Worm (Caenorhabditis elegans) whole organism, L1 larva: ENCODE data around the gene M110.7.

Source experiments
- C04F5.9 ChIP-seq: sonication (generic microtip); optimal IDR thresholded peaks from 2 replicates; lab custom pipeline; 2016; ENCODE audit warnings: missing genetic modification characterization, missing compliant biosample characterization
- F16B12.6 ChIP-seq: fragments of 150-350 bp; optimal IDR thresholded peaks from 2 replicates; lab custom pipeline; 2014; ENCODE audit warnings: missing biosample characterization, missing genetic modification characterization
- blmp-1 ChIP-seq: fragments of 150-350 bp; optimal IDR thresholded peaks from 2 replicates; lab custom pipeline; 2014; ENCODE audit warnings: missing biosample characterization, missing genetic modification characterization
- ceh-8 ChIP-seq: fragments of 200-800 bp; sonication (Bioruptor generic); optimal IDR thresholded peaks from 2 replicates; lab custom pipeline; 2018; ENCODE audit warnings: mild to moderate bottlenecking, missing genetic modification characterization, moderate library complexity, missing compliant biosample characterization
- efl-1 ChIP-seq, 4 experiments: fragments of 150-350 bp; optimal IDR thresholded peaks in 3 of 4; peaks in 1 of 4; 1 replicate in 1 of 4; 2 replicates in 3 of 4; lab custom pipeline; 2014; ENCODE audit warnings: missing biosample characterization in 2 of 4, missing genetic modification characterization in 2 of 4, missing genetic modification reagents in 2 of 4
- elt-2 ChIP-seq: sonication (generic microtip); optimal IDR thresholded peaks from 2 replicates; lab custom pipeline; 2016; ENCODE audit warnings: missing genetic modification characterization, mild to moderate bottlenecking, inconsistent platforms, missing compliant biosample characterization, missing genetic modification reagents
- elt-3 ChIP-seq, 6 experiments: fragments of 150-350 bp in 1 of 6; sonication (generic microtip); optimal IDR thresholded peaks; 2 replicates each; lab custom pipeline; 2017 to 2018; ENCODE audit warnings: missing biosample characterization in 6 of 6, missing genetic modification characterization in 6 of 6, inconsistent platforms in 1 of 6
- fkh-10 ChIP-seq: sonication (generic microtip); optimal IDR thresholded peaks from 2 replicates; lab custom pipeline; 2017; ENCODE audit warnings: missing biosample characterization, missing genetic modification reagents, missing genetic modification characterization
- fkh-4 ChIP-seq: sonication (generic microtip); optimal IDR thresholded peaks from 2 replicates; lab custom pipeline; 2016; ENCODE audit warnings: missing compliant biosample characterization, missing genetic modification characterization, borderline replicate concordance
- fkh-8 ChIP-seq: sonication (generic microtip); optimal IDR thresholded peaks from 2 replicates; lab custom pipeline; 2016; ENCODE audit warnings: mild to moderate bottlenecking, missing genetic modification characterization, missing compliant biosample characterization
- grh-1 ChIP-seq: fragments of 200-800 bp; sonication (Bioruptor generic); IDR thresholded peaks from 2 replicates; pipeline ENCODE4 v1.3.6; 2022; ENCODE audit warnings: missing genetic modification reagents, missing genetic modification characterization, missing compliant biosample characterization
- hlh-4 ChIP-seq: sonication (generic microtip); optimal IDR thresholded peaks from 2 replicates; lab custom pipeline; 2016; ENCODE audit warnings: mild to moderate bottlenecking, missing genetic modification characterization, missing compliant biosample characterization
- lin-13 ChIP-seq: fragments of 150-350 bp; optimal IDR thresholded peaks from 2 replicates; lab custom pipeline; 2014; ENCODE audit warnings: missing biosample characterization, missing genetic modification reagents, missing genetic modification characterization
- lin-14 ChIP-seq: fragments of 200-800 bp; sonication (Bioruptor generic); optimal IDR thresholded peaks from 2 replicates; lab custom pipeline; 2018; ENCODE audit warnings: mild to moderate bottlenecking, missing genetic modification characterization, moderate library complexity, missing compliant biosample characterization
- lin-15B ChIP-seq: fragments of 150-350 bp; sonication (generic microtip); optimal IDR thresholded peaks from 3 replicates; lab custom pipeline; 2014; ENCODE audit warnings: missing biosample characterization, missing genetic modification characterization
- lin-35 ChIP-seq, 2 experiments: fragments of 150-350 bp; optimal IDR thresholded peaks; 2 replicates each; lab custom pipeline; 2014; ENCODE audit warnings: missing biosample characterization in 2 of 2, missing genetic modification characterization in 2 of 2, missing genetic modification reagents in 2 of 2
- mdl-1 ChIP-seq, 2 experiments: fragments of 150-350 bp; optimal IDR thresholded peaks; 2 replicates each; lab custom pipeline; 2014 to 2017; ENCODE audit warnings: missing biosample characterization in 2 of 2, missing genetic modification characterization in 2 of 2, inconsistent platforms in 1 of 2
- nhr-11 ChIP-seq: fragments of 150-350 bp; optimal IDR thresholded peaks from 2 replicates; lab custom pipeline; 2014; ENCODE audit warnings: missing biosample characterization, missing genetic modification characterization
- nhr-20 ChIP-seq: sonication (generic microtip); optimal IDR thresholded peaks from 2 replicates; lab custom pipeline; 2016; ENCODE audit warnings: mild to moderate bottlenecking, missing genetic modification characterization, missing compliant biosample characterization
- nhr-71 ChIP-seq: sonication (generic microtip); optimal IDR thresholded peaks from 2 replicates; lab custom pipeline; 2016; ENCODE audit warnings: mild to moderate bottlenecking, missing genetic modification characterization, moderate library complexity, missing compliant biosample characterization
- nhr-77 ChIP-seq: fragments of 150-350 bp; optimal IDR thresholded peaks from 2 replicates; lab custom pipeline; 2014; ENCODE audit warnings: missing biosample characterization, missing genetic modification characterization
- nhr-84 ChIP-seq: sonication (generic microtip); optimal IDR thresholded peaks from 2 replicates; lab custom pipeline; 2017; ENCODE audit warnings: missing biosample characterization, missing genetic modification characterization
- nhr-85 ChIP-seq: sonication (generic microtip); peaks from one replicate; lab custom pipeline; 2016; ENCODE audit warnings: missing genetic modification characterization, inconsistent platforms, missing compliant biosample characterization
- nhr-90 ChIP-seq: sonication (generic microtip); optimal IDR thresholded peaks from 2 replicates; lab custom pipeline; 2016; ENCODE audit warnings: mild to moderate bottlenecking, missing genetic modification characterization, missing compliant biosample characterization; ENCODE audit not compliant: poor library complexity
- pqm-1 ChIP-seq: sonication (generic microtip); optimal IDR thresholded peaks from 3 replicates; lab custom pipeline; 2017; ENCODE audit warnings: missing biosample characterization, missing genetic modification characterization
- swsn-7 ChIP-seq: sonication (generic microtip); optimal IDR thresholded peaks from 2 replicates; lab custom pipeline; 2016; ENCODE audit warnings: missing genetic modification characterization, missing compliant biosample characterization
- tbx-2 ChIP-seq: sonication (generic microtip); optimal IDR thresholded peaks from 2 replicates; lab custom pipeline; 2016; ENCODE audit warnings: missing genetic modification characterization, missing compliant biosample characterization
- unc-62 ChIP-seq: fragments of 150-350 bp; optimal IDR thresholded peaks from 2 replicates; lab custom pipeline; 2014; ENCODE audit warnings: missing biosample characterization, missing genetic modification reagents, missing genetic modification characterization
- ztf-4 ChIP-seq: fragments of 150-350 bp; optimal IDR thresholded peaks from 2 replicates; lab custom pipeline; 2014; ENCODE audit warnings: missing biosample characterization, missing genetic modification characterization

M110.7 gene

DNA sequence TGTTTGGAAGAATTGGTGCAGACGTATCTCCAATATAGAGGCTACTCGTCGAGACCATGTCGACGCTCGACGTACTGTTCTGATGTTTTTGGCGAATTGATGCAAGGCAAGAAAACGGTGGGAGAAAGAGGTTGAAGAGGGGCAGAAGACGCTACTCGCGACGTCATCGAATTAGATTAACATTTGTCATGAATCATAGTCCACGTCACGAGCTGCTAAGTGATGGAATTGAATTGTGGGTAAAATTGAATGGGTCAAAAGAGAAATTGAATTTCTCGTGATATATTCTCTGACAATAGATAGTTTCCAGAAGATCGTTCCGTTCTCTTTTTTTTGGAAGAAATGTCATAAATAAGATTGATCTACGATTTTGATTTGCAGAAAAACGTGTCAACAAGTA lies 27.1 kb downstream of the M110.7 start (continued):
- TF ChIP-seq nhr-11 (no peak), hlh-4 (tag; lab: Kevin White, UChicago) (no peak), lin-15B (no peak), nhr-84 (tag; lab: Kevin White, UChicago) (no peak), swsn-7 (no peak), efl-1 (optimal IDR thresholded peaks at IDR 0.05; lab: Kevin White, UChicago) (no peak), efl-1 (GFP tag; optimal IDR thresholded peaks at IDR 0.05 in 1 of 2; lab: Kevin White, UChicago) (peak in 1 of 2 experiments; percentile 16), C04F5.9 (tag; lab: Kevin White, UChicago) (no peak), nhr-90 (tag; lab: Kevin White, UChicago) (no peak), ceh-8 (no peak), fkh-4 (tag; lab: Kevin White, UChicago) (no peak)

DNA sequence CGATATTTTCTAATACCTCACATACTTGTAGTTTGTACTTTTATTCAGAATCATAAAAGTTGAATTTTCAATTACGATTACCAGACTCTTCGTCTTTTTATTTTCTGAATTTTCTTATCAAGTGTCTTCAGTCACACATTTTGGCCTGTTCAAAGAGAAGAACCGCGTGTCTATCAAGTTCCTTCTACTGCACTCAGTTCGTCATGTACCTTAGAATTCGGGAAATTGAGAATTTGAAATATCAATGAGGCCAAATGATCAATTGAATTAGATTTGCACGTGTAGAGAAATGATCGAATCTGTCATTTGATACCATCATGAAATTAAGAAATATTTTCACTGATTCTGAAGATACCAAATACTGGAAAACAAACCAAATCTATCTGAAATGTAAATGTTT lies 31.0 kb downstream of the M110.7 start:
- TF ChIP-seq nhr-77 (tag; lab: Kevin White, UChicago) (no peak), lin-35 (GFP tag; optimal IDR thresholded peaks at IDR 0.05; lab: Kevin White, UChicago) (peak in 1 of 2 experiments; percentile 13), lin-14 (GFP tag; lab: Kevin White, UChicago) (peak; percentile 55), nhr-71 (tag; lab: Kevin White, UChicago) (peak; percentile 50), tbx-2 (peak; percentile 31), F16B12.6 (no peak), grh-1 (GFP tag; lab: Robert Waterston, UW) (0 out of 2 replicates have a peak, but pooled peaks have one; percentile 33), nhr-20 (tag; lab: Kevin White, UChicago) (peak; percentile 64), nhr-85 (tag; lab: Kevin White, UChicago) (peak; percentile 86), mdl-1 (tag; optimal IDR thresholded peaks at IDR 0.05; lab: Kevin White, UChicago) (peak in 1 of 2 experiments; percentile 33), fkh-8 (no peak), blmp-1 (tag; lab: Kevin White, UChicago) (peak; percentile 63), nhr-90 (tag; lab: Kevin White, UChicago) (peak; percentile 15), efl-1 (optimal IDR thresholded peaks at IDR 0.05; lab: Kevin White, UChicago) (no peak), efl-1 (GFP tag; optimal IDR thresholded peaks at IDR 0.05 in 1 of 2; lab: Kevin White, UChicago) (peak in 1 of 2 experiments; percentile 84), elt-3 (tag; optimal IDR thresholded peaks at IDR 0.05; lab: Kevin White, UChicago) (peak in 1 of 6 experiments; percentile 52)

DNA sequence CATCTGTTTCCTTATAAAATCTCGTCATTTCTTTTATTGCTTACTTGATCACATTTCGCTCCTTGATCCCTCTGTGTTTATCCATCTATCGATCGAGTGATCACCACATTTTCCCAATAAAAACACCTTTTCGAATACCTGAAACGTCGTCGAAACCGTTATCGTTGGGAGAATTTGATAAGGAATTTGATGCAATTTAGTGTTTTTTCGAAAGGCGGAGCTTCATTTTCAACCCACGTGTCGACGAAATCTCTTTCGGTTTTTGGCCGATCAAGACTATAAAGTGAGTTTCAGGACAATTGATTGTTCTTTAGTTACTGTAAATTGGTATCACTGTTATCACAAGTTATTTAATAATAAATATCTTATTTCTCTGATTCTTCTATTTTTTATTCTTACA lies 32.0 kb downstream of the M110.7 start, which contains the start of gene srdh-1:
Gene srdh-1, plus strand, starts transcription at position 43 of the 400 bp plus-strand sequence.
- TF ChIP-seq ztf-4 (no peak), nhr-20 (tag; lab: Kevin White, UChicago) (peak; percentile 33), elt-3 (tag; optimal IDR thresholded peaks at IDR 0.05; lab: Kevin White, UChicago) (peak in 4 of 6 experiments; percentile 40 to 71 (median 64)), nhr-71 (tag; lab: Kevin White, UChicago) (peak; percentile 35), blmp-1 (tag; lab: Kevin White, UChicago) (peak; percentile 46), efl-1 (optimal IDR thresholded peaks at IDR 0.05; lab: Kevin White, UChicago) (no peak), efl-1 (GFP tag; optimal IDR thresholded peaks at IDR 0.05 in 1 of 2; lab: Kevin White, UChicago) (peak in 1 of 2 experiments; percentile 51), nhr-85 (tag; lab: Kevin White, UChicago) (peak; percentile 81), mdl-1 (tag; optimal IDR thresholded peaks at IDR 0.05; lab: Kevin White, UChicago) (peak in 1 of 2 experiments; percentile 16), lin-13 (no peak), lin-14 (GFP tag; lab: Kevin White, UChicago) (peak; percentile 27)

DNA sequence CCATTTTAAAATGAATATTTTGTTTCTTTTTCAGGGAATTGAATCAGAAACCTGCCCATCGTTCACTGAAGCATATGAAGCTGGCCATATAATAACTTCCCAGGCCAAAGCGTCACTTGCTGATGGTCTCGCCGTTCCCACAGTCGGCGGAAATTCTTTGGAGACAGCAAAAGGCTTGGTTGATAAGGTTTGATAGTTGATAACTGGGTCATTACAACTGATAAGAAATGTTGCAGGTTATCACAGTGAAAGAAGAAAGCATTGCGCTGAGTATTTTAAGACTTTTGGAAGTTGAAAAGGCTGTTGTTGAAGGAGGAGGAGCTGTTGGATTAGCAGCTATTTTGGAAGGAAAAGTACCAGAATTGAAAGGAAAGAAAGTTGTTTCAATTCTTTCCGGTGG lies 34.0 kb downstream of the M110.7 start:
- TF ChIP-seq lin-14 (GFP tag; lab: Kevin White, UChicago) (peak; percentile 16), pqm-1 (tag; lab: Kevin White, UChicago) (peak; percentile 8), blmp-1 (tag; lab: Kevin White, UChicago) (peak; percentile 33), elt-3 (tag; optimal IDR thresholded peaks at IDR 0.05; lab: Kevin White, UChicago) (peak in 1 of 6 experiments; percentile 17), unc-62 (GFP tag; lab: Kevin White, UChicago) (no peak), fkh-10 (GFP tag; lab: Kevin White, UChicago) (no peak), nhr-77 (tag; lab: Kevin White, UChicago) (no peak), efl-1 (optimal IDR thresholded peaks at IDR 0.05; lab: Kevin White, UChicago) (no peak), efl-1 (GFP tag; optimal IDR thresholded peaks at IDR 0.05 in 1 of 2; lab: Kevin White, UChicago) (peak in 1 of 2 experiments; percentile 45), elt-2 (tag; lab: Kevin White, UChicago) (peak; percentile 73)
- TF ChIP-seq, all 84 proteins: peak for 6

DNA sequence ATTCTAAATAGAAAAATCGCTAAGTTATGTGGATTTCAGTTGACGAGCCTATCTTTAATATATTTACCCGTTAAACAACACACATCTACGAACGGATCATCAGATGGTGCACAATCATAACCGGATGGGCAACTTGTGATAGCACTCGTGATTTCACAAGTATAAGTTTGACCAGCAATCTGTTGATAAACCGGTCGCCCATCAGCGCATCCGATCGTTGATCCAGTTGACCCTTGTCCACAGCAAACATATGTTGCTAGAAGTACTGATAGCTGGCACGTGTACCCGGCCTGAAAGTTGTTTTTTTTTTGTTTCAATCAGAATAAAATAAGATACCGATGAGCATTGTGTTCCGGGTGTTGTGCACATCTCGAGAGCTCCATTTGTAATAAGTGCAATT lies 35.1 kb downstream of the M110.7 start:
- TF ChIP-seq blmp-1 (tag; lab: Kevin White, UChicago), result peak; percentile 37
- no peak for TF ChIP-seq pqm-1 (tag; lab: Kevin White, UChicago)
- TF ChIP-seq grh-1 (GFP tag; lab: Robert Waterston, UW), result peak; percentile 37; the same call in 1 of the 2 replicates
- TF ChIP-seq lin-35 (GFP tag; optimal IDR thresholded peaks at IDR 0.05; lab: Kevin White, UChicago), result peak in 1 of 2 experiments; percentile 1
- no peak for TF ChIP-seq lin-14 (GFP tag; lab: Kevin White, UChicago)
- no peak for TF ChIP-seq nhr-77 (tag; lab: Kevin White, UChicago)
- no peak for TF ChIP-seq swsn-7
- peak; percentile 13 for TF ChIP-seq nhr-85 (tag; lab: Kevin White, UChicago)
